Fruit fly (Drosophila melanogaster): Measurements from ENCODE around the gene CG13901.
A peak's percentile ranks its signal among the peaks of the same experiment; 100 is the strongest.

The CG13901 gene

dm6 chr3L:851061-851460 is 13.4 kb upstream of the CG13901 start, which contains the start of gene Dci (continued):
- peak; percentile 60 for TF ChIP-seq ems (GFP tag; optimal IDR thresholded peaks at IDR 0.05)
- peak; percentile 72 for TF ChIP-seq jumu (GFP tag; optimal IDR thresholded peaks at IDR 0.05)
- peak; percentile 55 for TF ChIP-seq CG14667 (GFP tag; IDR thresholded peaks at IDR 0.05)
- peak; percentile 68 for TF ChIP-seq zfh2 (GFP tag; optimal IDR thresholded peaks at IDR 0.05)
- no peak for TF ChIP-seq MTF-1 (GFP tag; optimal IDR thresholded peaks at IDR 0.05; ENCODE audit: borderline replicate concordance)
- TF ChIP-seq pum (GFP tag; optimal IDR thresholded peaks at IDR 0.05), result peak; percentile 57
- TF ChIP-seq tap (tag; optimal IDR thresholded peaks at IDR 0.05), result no peak
- TF ChIP-seq CG11085 (GFP tag; IDR thresholded peaks at IDR 0.05), result peak; percentile 68
- peak in 1 of 2 experiments; percentile 73 for TF ChIP-seq bsh (GFP tag; optimal IDR thresholded peaks at IDR 0.05)
- TF ChIP-seq CG11398 (GFP tag; optimal IDR thresholded peaks at IDR 0.05), result peak; percentile 41
- TF ChIP-seq CG16779 (GFP tag; IDR thresholded peaks at IDR 0.05), result no peak
- peak; percentile 54 for TF ChIP-seq fu2 (GFP tag; optimal IDR thresholded peaks at IDR 0.05)
- TF ChIP-seq CG16815 (GFP tag; optimal IDR thresholded peaks at IDR 0.05), result peak; percentile 45
- TF ChIP-seq da (GFP tag; optimal IDR thresholded peaks at IDR 0.05), result peak; percentile 20
- TF ChIP-seq dati (GFP tag; IDR thresholded peaks at IDR 0.05), result no peak
- TF ChIP-seq CG12769 (tag; optimal IDR thresholded peaks at IDR 0.05), result no peak
- peak; percentile 20 for TF ChIP-seq CG3838 (GFP tag; optimal IDR thresholded peaks at IDR 0.05)
- TF ChIP-seq sqz (GFP tag; optimal IDR thresholded peaks at IDR 0.05), result no peak
- peak; percentile 54 for TF ChIP-seq Meics (GFP tag; optimal IDR thresholded peaks at IDR 0.05)
- TF ChIP-seq vfl (GFP tag; optimal IDR thresholded peaks at IDR 0.05), result peak; percentile 35
- no peak for TF ChIP-seq CG33557 (GFP tag; optimal IDR thresholded peaks at IDR 0.05)
- no peak for TF ChIP-seq usp (GFP tag; optimal IDR thresholded peaks at IDR 0.05)
- peak; percentile 64 for TF ChIP-seq Hmr (GFP tag; optimal IDR thresholded peaks at IDR 0.05)
- TF ChIP-seq sd (tag; optimal IDR thresholded peaks at IDR 0.05), result no peak
- peak; percentile 59 for TF ChIP-seq ssp (GFP tag; IDR thresholded peaks at IDR 0.05)
- TF ChIP-seq CG18599 (GFP tag; optimal IDR thresholded peaks at IDR 0.05), result peak; percentile 72
- TF ChIP-seq yki (optimal IDR thresholded peaks at IDR 0.05), result no peak
- TF ChIP-seq ash1 (GFP tag; optimal IDR thresholded peaks at IDR 0.05), result no peak
- peak; percentile 84 for TF ChIP-seq sna (GFP tag; IDR thresholded peaks at IDR 0.05; ENCODE audit: partially characterized antibody)
- TF ChIP-seq hb (GFP tag; IDR thresholded peaks at IDR 0.05; ENCODE audit: partially characterized antibody), result peak; percentile 61; the same call in 2 of the 3 replicates
- no peak for TF ChIP-seq Jarid2 (GFP tag; optimal IDR thresholded peaks at IDR 0.05)
- TF ChIP-seq fd3F (GFP tag; optimal IDR thresholded peaks at IDR 0.05), result peak; percentile 22
- TF ChIP-seq zf30C (GFP tag; optimal IDR thresholded peaks at IDR 0.05), result no peak
- peak; percentile 71 for TF ChIP-seq CG13624 (GFP tag; optimal IDR thresholded peaks at IDR 0.05)
- peak; percentile 72 for TF ChIP-seq CG17328 (GFP tag; IDR thresholded peaks at IDR 0.05)
- TF ChIP-seq CG2712 (tag; optimal IDR thresholded peaks at IDR 0.05), result peak; percentile 68
- TF ChIP-seq Sin3A (optimal IDR thresholded peaks at IDR 0.05), result peak; percentile 83
- TF ChIP-seq Ravus (GFP tag; IDR thresholded peaks at IDR 0.05), result peak; percentile 28
- TF ChIP-seq dmrt11E (tag; optimal IDR thresholded peaks at IDR 0.05), result peak; percentile 69
- TF ChIP-seq CG12744 (GFP tag; optimal IDR thresholded peaks at IDR 0.05), result peak; percentile 38
- TF ChIP-seq CG3163 (GFP tag; optimal IDR thresholded peaks at IDR 0.05), result peak; percentile 1
- peak; percentile 43 for TF ChIP-seq CG15696 (tag; optimal IDR thresholded peaks at IDR 0.05)
- peak; percentile 56 for TF ChIP-seq NfI (GFP tag; optimal IDR thresholded peaks at IDR 0.05)
- TF ChIP-seq CG32772 (GFP tag; IDR thresholded peaks at IDR 0.05), result peak; percentile 59
- no peak for TF ChIP-seq Gsc (GFP tag; IDR thresholded peaks at IDR 0.05)
- no peak for TF ChIP-seq luna (GFP tag; optimal IDR thresholded peaks at IDR 0.05)
- TF ChIP-seq hth (optimal IDR thresholded peaks at IDR 0.05), result no peak
- TF ChIP-seq CG7786 (GFP tag; optimal IDR thresholded peaks at IDR 0.05), result peak; percentile 66
- no peak for TF ChIP-seq CG34376 (GFP tag; optimal IDR thresholded peaks at IDR 0.05)
- peak; percentile 82 for TF ChIP-seq Bgb (GFP tag; IDR thresholded peaks at IDR 0.05; ENCODE audit: partially characterized antibody)
- TF ChIP-seq CG11456 (GFP tag; IDR thresholded peaks at IDR 0.05), result peak; percentile 79
- peak; percentile 30 for TF ChIP-seq stwl (tag; optimal IDR thresholded peaks at IDR 0.05)

Measured in whole organism, embryonic.